Worm (Caenorhabditis elegans) whole organism, L3 larva: Measurements from ENCODE around the gene ZK262.8.
A peak's percentile ranks its signal among the peaks of the same experiment; 100 is the strongest.
"Not testable (repeated sequence)": the region's sequence is repeated elsewhere in the genome, so short reads cannot be mapped to it uniquely, and the experiment has no call there.

Experiments
- ama-1 ChIP-seq: fragments of 150-350 bp; optimal IDR thresholded peaks from 2 replicates; lab custom pipeline; 2018
- ceh-16 ChIP-seq: sonication (generic microtip); optimal IDR thresholded peaks from 2 replicates; lab custom pipeline; 2017; ENCODE audit warnings: missing biosample characterization, missing genetic modification characterization
- ceh-28 ChIP-seq: fragments of 150-350 bp; optimal IDR thresholded peaks from 2 replicates; lab custom pipeline; 2014; ENCODE audit warnings: missing biosample characterization, missing genetic modification reagents, missing genetic modification characterization
- ceh-82 ChIP-seq: fragments of 150-350 bp; optimal IDR thresholded peaks from 2 replicates; lab custom pipeline; 2014; ENCODE audit warnings: missing biosample characterization, missing genetic modification characterization
- egl-27 ChIP-seq: sonication (generic microtip); optimal IDR thresholded peaks from 4 replicates; lab custom pipeline; 2017; ENCODE audit warnings: missing biosample characterization, missing genetic modification reagents, missing genetic modification characterization
- elt-1 ChIP-seq: fragments of 150-350 bp; optimal IDR thresholded peaks from 2 replicates; lab custom pipeline; 2014; ENCODE audit warnings: missing biosample characterization, missing genetic modification characterization
- elt-2 ChIP-seq: sonication (generic microtip); optimal IDR thresholded peaks from 2 replicates; lab custom pipeline; 2016; ENCODE audit warnings: missing genetic modification reagents, mild to moderate bottlenecking, missing genetic modification characterization, missing compliant biosample characterization
- eor-1 ChIP-seq, 2 experiments: fragments of 150-350 bp; optimal IDR thresholded peaks; 2 replicates each; lab custom pipeline; 2014 to 2018; ENCODE audit warnings: missing biosample characterization in 2 of 2, missing genetic modification characterization in 2 of 2
- fkh-10 ChIP-seq: sonication (generic microtip); optimal IDR thresholded peaks from 2 replicates; lab custom pipeline; 2017; ENCODE audit warnings: missing biosample characterization, missing genetic modification reagents, missing genetic modification characterization
- fkh-2 ChIP-seq: fragments of 150-350 bp; optimal IDR thresholded peaks from 2 replicates; lab custom pipeline; 2014; ENCODE audit warnings: missing biosample characterization, missing genetic modification reagents, missing genetic modification characterization
- hmg-11 ChIP-seq: sonication (generic microtip); optimal IDR thresholded peaks from 2 replicates; lab custom pipeline; 2016; ENCODE audit warnings: missing genetic modification characterization, missing compliant biosample characterization
- jun-1 ChIP-seq: fragments of 150-350 bp; optimal IDR thresholded peaks from 2 replicates; lab custom pipeline; 2014; ENCODE audit warnings: missing biosample characterization, missing genetic modification reagents, missing genetic modification characterization
- lin-39 ChIP-seq: fragments of 150-350 bp; optimal IDR thresholded peaks from 2 replicates; lab custom pipeline; 2018; ENCODE audit warnings: missing biosample characterization, missing genetic modification reagents, missing genetic modification characterization
- mml-1 ChIP-seq: fragments of 150-350 bp; sonication (generic microtip); optimal IDR thresholded peaks from 3 replicates; lab custom pipeline; 2014; ENCODE audit warnings: missing biosample characterization, missing genetic modification characterization
- nhr-11 ChIP-seq: fragments of 150-350 bp; optimal IDR thresholded peaks from 2 replicates; lab custom pipeline; 2014; ENCODE audit warnings: missing biosample characterization, missing genetic modification characterization
- nhr-23 ChIP-seq: fragments of 150-350 bp; optimal IDR thresholded peaks from 2 replicates; lab custom pipeline; 2014; ENCODE audit warnings: missing biosample characterization, missing genetic modification reagents, missing genetic modification characterization
- nhr-237 ChIP-seq: fragments of 150-350 bp; optimal IDR thresholded peaks from 2 replicates; lab custom pipeline; 2014; ENCODE audit warnings: missing biosample characterization, missing genetic modification characterization
- nhr-28 ChIP-seq: fragments of 150-350 bp; optimal IDR thresholded peaks from 2 replicates; lab custom pipeline; 2014; ENCODE audit warnings: missing biosample characterization, missing genetic modification characterization
- nhr-43 ChIP-seq: sonication (generic microtip); optimal IDR thresholded peaks from 2 replicates; lab custom pipeline; 2016; ENCODE audit warnings: mild to moderate bottlenecking, missing genetic modification characterization, missing compliant biosample characterization; ENCODE audit not compliant: poor library complexity, severe bottlenecking
- nhr-67 ChIP-seq: fragments of 150-350 bp; optimal IDR thresholded peaks from 2 replicates; lab custom pipeline; 2014; ENCODE audit warnings: missing biosample characterization, missing genetic modification characterization
- nhr-76 ChIP-seq: fragments of 150-350 bp; sonication (generic microtip); optimal IDR thresholded peaks from 5 replicates; lab custom pipeline; 2014; ENCODE audit warnings: missing biosample characterization, missing genetic modification characterization
- nhr-77 ChIP-seq: fragments of 150-350 bp; optimal IDR thresholded peaks from 2 replicates; lab custom pipeline; 2014; ENCODE audit warnings: missing biosample characterization, missing genetic modification characterization
- pha-4 ChIP-seq: fragments of 150-350 bp; optimal IDR thresholded peaks from 2 replicates; lab custom pipeline; 2014; ENCODE audit warnings: missing biosample characterization, missing genetic modification reagents, missing genetic modification characterization
- pqm-1 ChIP-seq: fragments of 150-350 bp; optimal IDR thresholded peaks from 2 replicates; lab custom pipeline; 2017; ENCODE audit warnings: missing biosample characterization, missing genetic modification characterization, inconsistent platforms
- skn-1 ChIP-seq: fragments of 150-350 bp; optimal IDR thresholded peaks from 2 replicates; lab custom pipeline; 2014; ENCODE audit warnings: missing biosample characterization, missing genetic modification characterization
- snpc-4 ChIP-seq: fragments of 150-350 bp; optimal IDR thresholded peaks from 2 replicates; lab custom pipeline; 2014; ENCODE audit warnings: missing biosample characterization, missing genetic modification characterization
- tbx-2 ChIP-seq: sonication (generic microtip); optimal IDR thresholded peaks from 2 replicates; lab custom pipeline; 2016; ENCODE audit warnings: mild to moderate bottlenecking, missing genetic modification characterization, missing compliant biosample characterization
- unc-39 ChIP-seq: sonication (generic microtip); optimal IDR thresholded peaks from 4 replicates; lab custom pipeline; 2017; ENCODE audit warnings: missing biosample characterization, missing genetic modification characterization
- unc-62 ChIP-seq: fragments of 150-350 bp; sonication (generic microtip); optimal IDR thresholded peaks from 4 replicates; lab custom pipeline; 2014; ENCODE audit warnings: missing biosample characterization, missing genetic modification reagents, missing genetic modification characterization
- zag-1 ChIP-seq: fragments of 150-350 bp; optimal IDR thresholded peaks from 2 replicates; lab custom pipeline; 2014; ENCODE audit warnings: missing biosample characterization, missing genetic modification characterization
- ztf-4 ChIP-seq: fragments of 150-350 bp; optimal IDR thresholded peaks from 2 replicates; lab custom pipeline; 2014; ENCODE audit warnings: missing biosample characterization, missing genetic modification characterization

ZK262.8 gene

ce11 chrV:18439469-18439868, 1.3 kb downstream of the ZK262.8 start, which contains the start of gene ZK262.9:
Gene ZK262.9, plus strand, starts transcription at chrV:18439769.
- not testable (repeated sequence) for TF ChIP-seq zag-1, pqm-1, nhr-237 (tag; lab: Kevin White, UChicago)

ce11 chrV:18444118-18444517, 5.9 kb downstream of the ZK262.8 start, which contains the start of gene ZK228.1:
Gene ZK228.1, plus strand, starts transcription at chrV:18444418.
- no peak for TF ChIP-seq ama-1 (lab: Kevin White, UChicago)
- no peak for TF ChIP-seq pha-4 (tag; lab: Kevin White, UChicago)
- no peak for TF ChIP-seq nhr-43
- TF ChIP-seq, all 47 proteins: peak for 0

- TF ChIP-seq nhr-67 (no peak), nhr-77 (tag; lab: Kevin White, UChicago) (no peak), ceh-16 (tag; lab: Kevin White, UChicago) (no peak), snpc-4 (tag; lab: Kevin White, UChicago) (no peak), unc-62 (no peak), ztf-4 (tag; lab: Kevin White, UChicago) (no peak), mml-1 (no peak), nhr-76 (tag; lab: Kevin White, UChicago) (no peak), fkh-10 (no peak), ama-1 (lab: Kevin White, UChicago) (no peak), lin-39 (tag; lab: Kevin White, UChicago) (no peak), egl-27 (tag; lab: Kevin White, UChicago) (no peak), elt-1 (tag; lab: Kevin White, UChicago) (no peak), unc-39 (tag; lab: Kevin White, UChicago) (no peak)
Observed at ce11 chrV:18456574-18456973, 18.4 kb downstream of the ZK262.8 start, which contains the start of gene ZK228.10. Gene ZK228.10, plus strand, starts transcription at chrV:18456874.

ce11 chrV:18461200-18461728, 23.1 kb downstream of the ZK262.8 start, which contains the start of gene ZK228.3:
Gene ZK228.3, minus strand, starts transcription at chrV:18461250.
- TF ChIP-seq elt-2 (tag; lab: Kevin White, UChicago) = peak; percentile 97
- TF ChIP-seq lin-39 (tag; lab: Kevin White, UChicago) = no peak
- peak; percentile 84 for TF ChIP-seq pqm-1 (tag; lab: Kevin White, UChicago)

- TF ChIP-seq elt-2 (tag; lab: Kevin White, UChicago) = peak; percentile 86
- no peak for TF ChIP-seq eor-1 (tag; optimal IDR thresholded peaks at IDR 0.05; lab: Kevin White, UChicago)
- TF ChIP-seq tbx-2 (tag; lab: Kevin White, UChicago) = no peak
- no peak for TF ChIP-seq ceh-82 (tag; lab: Kevin White, UChicago)
- peak; percentile 13 for TF ChIP-seq pqm-1 (tag; lab: Kevin White, UChicago)
- no peak for TF ChIP-seq ceh-16 (tag; lab: Kevin White, UChicago)
- no peak for TF ChIP-seq fkh-2 (tag; lab: Kevin White, UChicago)
- peak; percentile 21 for TF ChIP-seq ceh-28 (tag; lab: Kevin White, UChicago)
- no peak for TF ChIP-seq nhr-76 (tag; lab: Kevin White, UChicago)
- no peak for TF ChIP-seq nhr-77 (tag; lab: Kevin White, UChicago)
- no peak for TF ChIP-seq unc-62
- TF ChIP-seq skn-1 (tag; lab: Kevin White, UChicago) = no peak
Observed at ce11 chrV:18462365-18462837, 24.2 kb downstream of the ZK262.8 start, which contains the start of gene ZK228.4. Gene ZK228.4, plus strand, starts transcription at chrV:18462787.

- no peak for TF ChIP-seq hmg-11 (tag; lab: Kevin White, UChicago)
- TF ChIP-seq pha-4 (tag; lab: Kevin White, UChicago) = no peak
- no peak for TF ChIP-seq unc-62
- TF ChIP-seq mml-1 = no peak
- TF ChIP-seq nhr-76 (tag; lab: Kevin White, UChicago) = no peak
Observed at ce11 chrV:18468097-18468496, 29.9 kb downstream of the ZK262.8 start, which contains the start of gene ZK228.13. Gene ZK228.13, minus strand, starts transcription at chrV:18468197.

ce11 chrV:18473415-18473814, 35.2 kb downstream of the ZK262.8 start, which contains the start of gene srh-182:
Gene srh-182, minus strand, starts transcription at chrV:18473515.
- TF ChIP-seq nhr-23 (tag; lab: Kevin White, UChicago) (no peak), snpc-4 (tag; lab: Kevin White, UChicago) (no peak), ama-1 (lab: Kevin White, UChicago) (no peak), egl-27 (tag; lab: Kevin White, UChicago) (no peak), nhr-28 (tag; lab: Kevin White, UChicago) (no peak), fkh-2 (tag; lab: Kevin White, UChicago) (no peak), jun-1 (tag; lab: Kevin White, UChicago) (no peak), ceh-16 (tag; lab: Kevin White, UChicago) (no peak), nhr-11 (tag; lab: Kevin White, UChicago) (no peak)
